Worm (Caenorhabditis elegans): Measurements from ENCODE around the gene Y11D7A.10.

DNA sequence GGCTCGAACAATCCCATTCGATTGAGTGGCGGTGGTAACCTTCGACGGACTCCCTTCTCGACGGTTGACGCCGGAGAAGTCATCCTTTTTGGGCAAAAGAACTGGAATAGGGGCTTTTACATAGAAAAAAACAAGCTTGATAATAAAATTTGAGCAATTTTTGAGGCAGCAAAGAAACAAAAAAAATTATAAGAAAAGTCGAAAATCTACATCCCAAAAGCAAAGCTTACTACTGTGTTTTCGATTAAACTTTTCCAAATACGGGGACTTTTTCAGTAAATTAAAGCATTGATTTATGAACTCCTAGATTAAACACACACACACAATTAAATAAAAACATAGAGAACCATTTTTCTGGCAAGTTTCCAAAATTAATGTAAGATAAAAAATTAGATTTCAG is 3.6 kb downstream of the Y11D7A.10 start, which contains the start of gene Y11D7A.9:
- TF ChIP-seq flt-1 (GFP tag; IDR thresholded peaks at IDR 0.05): no peak
- no peak for TF ChIP-seq ztf-29 (GFP tag; IDR thresholded peaks at IDR 0.05)
- no peak for TF ChIP-seq ztf-23 (GFP tag; IDR thresholded peaks at IDR 0.05)
- no peak for TF ChIP-seq klf-2 (GFP tag; conservative IDR thresholded peaks at IDR 0.05)
- no peak for TF ChIP-seq cog-1 (tag; optimal IDR thresholded peaks at IDR 0.05)

Measured in whole organism, midembryonic.